Worm (Caenorhabditis elegans): Measurements from ENCODE around the gene T28A11.22.

- TF ChIP-seq pha-4 (tag; optimal IDR thresholded peaks at IDR 0.05) (no peak), fkh-2 (tag; optimal IDR thresholded peaks at IDR 0.05) (no peak), zag-1 (tag; optimal IDR thresholded peaks at IDR 0.05) (no peak), unc-62 (GFP tag; optimal IDR thresholded peaks at IDR 0.05) (no peak), nhr-237 (tag; optimal IDR thresholded peaks at IDR 0.05) (no peak), R02D3.7 (tag; optimal IDR thresholded peaks at IDR 0.05) (no peak), unc-39 (tag; optimal IDR thresholded peaks at IDR 0.05) (no peak), tbx-2 (tag; optimal IDR thresholded peaks at IDR 0.05) (no peak), mml-1 (tag; optimal IDR thresholded peaks at IDR 0.05) (no peak), nhr-25 (tag; optimal IDR thresholded peaks at IDR 0.05) (no peak)
Observed at ce11 chrV:3273156-3273555, 15.8 kb downstream of the T28A11.22 start, which contains the start of gene T28A11.20.

Data from whole organism, L3 larva.